Fruit fly (Drosophila melanogaster) whole organism, prepupa: ENCODE results near the gene CG7943.

ENCODE experiments used
- Blimp-1 ChIP-seq: fragments of 200-800 bp; sonication (Bioruptor generic); optimal IDR thresholded peaks from 3 replicates; lab custom pipeline; 2017; ENCODE audit warnings: missing biosample characterization, missing genetic modification characterization, mild to moderate bottlenecking, moderate library complexity, missing genetic modification reagents
- CG10669 ChIP-seq: fragments of 200-800 bp; sonication (Bioruptor generic); optimal IDR thresholded peaks from 3 replicates; lab custom pipeline; 2018; ENCODE audit warnings: missing biosample characterization, mild to moderate bottlenecking, missing genetic modification characterization, moderate library complexity
- CG11294 ChIP-seq: fragments of 200-800 bp; sonication (Bioruptor generic); IDR thresholded peaks from 2 replicates; pipeline ENCODE4 v1.3.6; 2022; ENCODE audit warnings: missing biosample characterization, missing genetic modification characterization
- CG11762 ChIP-seq: fragments of 200-800 bp; sonication (Bioruptor generic); optimal IDR thresholded peaks from 3 replicates; lab custom pipeline; 2016; ENCODE audit warnings: missing biosample characterization, missing genetic modification characterization; ENCODE audit not compliant: insufficient read depth
- CG11902 ChIP-seq: fragments of 200-800 bp; sonication (Bioruptor generic); optimal IDR thresholded peaks from 3 replicates; lab custom pipeline; 2016; ENCODE audit warnings: missing biosample characterization, missing genetic modification characterization
- CG1621 ChIP-seq: fragments of 200-800 bp; sonication (Bioruptor generic); optimal IDR thresholded peaks from 3 replicates; lab custom pipeline; 2018; ENCODE audit warnings: missing biosample characterization, mild to moderate bottlenecking, missing genetic modification characterization
- CG31627 ChIP-seq: fragments of 200-800 bp; sonication (Bioruptor generic); optimal IDR thresholded peaks from 3 replicates; lab custom pipeline; 2016; ENCODE audit warnings: missing biosample characterization, missing genetic modification characterization
- CG32006 ChIP-seq: fragments of 200-800 bp; sonication (Bioruptor generic); optimal IDR thresholded peaks from 3 replicates; lab custom pipeline; 2017; ENCODE audit warnings: missing biosample characterization, mild to moderate bottlenecking, missing genetic modification characterization
- CG34406 ChIP-seq: fragments of 200-800 bp; sonication (Bioruptor generic); optimal IDR thresholded peaks from 3 replicates; lab custom pipeline; 2016; ENCODE audit warnings: missing biosample characterization, missing genetic modification characterization
- CG6163 ChIP-seq: fragments of 200-800 bp; sonication (Bioruptor generic); IDR thresholded peaks from 3 replicates; pipeline ENCODE4 v1.3.6; 2022; ENCODE audit warnings: missing biosample characterization, missing genetic modification characterization
- CG8119 ChIP-seq: fragments of 200-800 bp; sonication (Bioruptor generic); IDR thresholded peaks from 3 replicates; pipeline ENCODE4 v1.3.6; 2022; ENCODE audit warnings: missing biosample characterization, missing genetic modification characterization
- Hr39 ChIP-seq: fragments of 200-800 bp; sonication (Bioruptor generic); optimal IDR thresholded peaks from 2 replicates; lab custom pipeline; 2016; ENCODE audit warnings: missing biosample characterization, missing genetic modification characterization
- Sox14 ChIP-seq: fragments of 200-800 bp; sonication (Bioruptor generic); optimal IDR thresholded peaks from 3 replicates; lab custom pipeline; 2016; ENCODE audit warnings: missing biosample characterization, missing genetic modification characterization
- cyc ChIP-seq: fragments of 200-800 bp; sonication (Bioruptor generic); optimal IDR thresholded peaks from 3 replicates; lab custom pipeline; 2016; ENCODE audit warnings: missing biosample characterization, missing genetic modification characterization
- dac ChIP-seq: fragments of 200-800 bp; sonication (Bioruptor generic); optimal IDR thresholded peaks from 2 replicates; lab custom pipeline; 2017; ENCODE audit warnings: missing biosample characterization, mild to moderate bottlenecking, missing genetic modification characterization
- esn ChIP-seq: fragments of 200-800 bp; sonication (Bioruptor generic); optimal IDR thresholded peaks from 2 replicates; lab custom pipeline; 2016; ENCODE audit warnings: missing biosample characterization, mild to moderate bottlenecking, missing genetic modification characterization, moderate library complexity
- fd59A ChIP-seq: fragments of 200-800 bp; sonication (Bioruptor generic); optimal IDR thresholded peaks from 2 replicates; lab custom pipeline; 2017; ENCODE audit warnings: missing biosample characterization, mild to moderate bottlenecking, missing genetic modification characterization, missing genetic modification reagents
- fkh ChIP-seq: fragments of 200-800 bp; sonication (Bioruptor generic); optimal IDR thresholded peaks from 3 replicates; lab custom pipeline; 2017; ENCODE audit warnings: missing biosample characterization, mild to moderate bottlenecking, missing genetic modification characterization, moderate library complexity
- pdm3 ChIP-seq: fragments of 200-800 bp; sonication (Bioruptor generic); optimal IDR thresholded peaks from 3 replicates; lab custom pipeline; 2016; ENCODE audit warnings: missing biosample characterization, missing genetic modification characterization
- salr ChIP-seq, 2 experiments: fragments of 200-800 bp; sonication (Bioruptor generic); optimal IDR thresholded peaks; 3 replicates each; lab custom pipeline; 2016 to 2018; ENCODE audit warnings: missing biosample characterization in 2 of 2, missing genetic modification characterization in 2 of 2, mild to moderate bottlenecking in 1 of 2
- spab ChIP-seq: fragments of 200-800 bp; sonication (Bioruptor generic); optimal IDR thresholded peaks from 2 replicates; lab custom pipeline; 2017; ENCODE audit warnings: missing biosample characterization, mild to moderate bottlenecking, missing genetic modification characterization, missing genetic modification reagents
- topi ChIP-seq: fragments of 200-800 bp; sonication (Bioruptor generic); optimal IDR thresholded peaks from 3 replicates; lab custom pipeline; 2016; ENCODE audit warnings: missing biosample characterization, missing genetic modification characterization
- vri ChIP-seq: fragments of 200-800 bp; sonication (Bioruptor generic); optimal IDR thresholded peaks from 3 replicates; lab custom pipeline; 2016; ENCODE audit warnings: missing biosample characterization, mild to moderate bottlenecking, missing genetic modification characterization

Gene CG7943

DNA sequence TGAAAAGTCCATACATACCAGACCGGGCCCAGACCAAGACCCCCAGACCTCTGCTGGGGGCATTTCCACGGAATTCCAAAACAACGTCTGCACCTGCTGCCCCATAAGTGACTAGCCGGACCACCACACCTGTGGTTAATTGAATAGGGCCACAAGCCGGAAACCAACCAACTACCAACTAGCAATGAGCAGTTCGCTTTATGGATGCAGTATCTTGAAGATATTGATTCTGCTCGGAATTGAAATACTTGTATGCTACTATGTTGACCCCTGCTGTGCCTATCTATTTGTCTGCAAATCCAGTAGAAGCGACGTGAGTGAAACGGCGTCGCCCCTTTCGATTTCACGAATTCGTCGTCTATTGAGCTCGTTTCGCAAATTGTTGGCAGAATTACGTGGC lies 49.6 kb downstream of the CG7943 start (continued):
- TF ChIP-seq CG10669 (GFP tag; lab: Kevin White, UChicago) (peak; percentile 77), CG11762 (GFP tag; lab: Kevin White, UChicago) (peak; percentile 72), dac (peak; percentile 86), Blimp-1 (GFP tag; lab: Kevin White, UChicago) (peak; percentile 17), spab (GFP tag; lab: Kevin White, UChicago) (peak; percentile 72), CG34406 (GFP tag; lab: Kevin White, UChicago) (peak; percentile 57), topi (peak; percentile 38)
- TF ChIP-seq, all 60 proteins: peak for 54

DNA sequence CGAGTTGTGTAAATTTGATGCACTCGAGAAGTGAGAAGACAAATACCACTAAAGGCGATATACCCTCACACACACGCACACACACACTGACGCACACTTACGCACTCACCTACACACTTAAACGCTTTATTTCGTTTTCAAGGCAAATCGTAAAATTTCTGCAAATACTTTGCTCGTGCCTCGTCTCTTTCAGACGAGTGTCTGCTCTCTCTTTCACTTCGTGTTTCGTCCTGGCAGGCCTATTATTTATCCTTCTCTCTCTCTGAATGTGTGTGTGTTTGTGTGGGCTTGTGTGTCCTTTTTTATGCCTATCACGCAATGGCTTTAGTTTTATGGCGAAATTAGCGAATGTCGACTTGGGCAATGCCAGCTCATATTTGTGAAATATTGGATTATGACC lies 52.0 kb downstream of the CG7943 start:
- TF ChIP-seq pdm3 (GFP tag; lab: Kevin White, UChicago): no peak
- TF ChIP-seq CG1621 (tag; lab: Kevin White, UChicago): no peak
- TF ChIP-seq CG11762 (GFP tag; lab: Kevin White, UChicago): no peak
- no peak for TF ChIP-seq esn (GFP tag; lab: Kevin White, UChicago)
- TF ChIP-seq CG34406 (GFP tag; lab: Kevin White, UChicago): no peak
- no peak for TF ChIP-seq CG11902 (GFP tag; lab: Kevin White, UChicago)
- TF ChIP-seq fd59A (GFP tag; lab: Kevin White, UChicago): no peak
- TF ChIP-seq CG32006 (GFP tag; lab: Kevin White, UChicago): no peak
- TF ChIP-seq cyc (GFP tag; lab: Kevin White, UChicago): no peak
- TF ChIP-seq Hr39: no peak
- no peak for TF ChIP-seq salr (GFP tag; optimal IDR thresholded peaks at IDR 0.05; lab: Kevin White, UChicago)
- no peak for TF ChIP-seq CG6163 (GFP tag; lab: Robert Waterston, UW)
- no peak for TF ChIP-seq CG8119 (GFP tag; lab: Robert Waterston, UW)
- TF ChIP-seq fkh (GFP tag; lab: Kevin White, UChicago): no peak
- no peak for TF ChIP-seq CG31627 (GFP tag; lab: Kevin White, UChicago)
- no peak for TF ChIP-seq vri
- TF ChIP-seq CG11294 (GFP tag; lab: Robert Waterston, UW): no peak
- TF ChIP-seq Sox14 (GFP tag; lab: Kevin White, UChicago): no peak
- no peak for TF ChIP-seq Blimp-1 (GFP tag; lab: Kevin White, UChicago)
- no peak for TF ChIP-seq CG10669 (GFP tag; lab: Kevin White, UChicago)
